Worm (Caenorhabditis elegans) whole organism, late embryonic: Measurements from ENCODE around the gene F28C6.9.

Experiments used
- C38D4.7 ChIP-seq: fragments of 200-800 bp; sonication (Bioruptor generic); optimal IDR thresholded peaks from 2 replicates; lab custom pipeline; 2018; ENCODE audit warnings: mild to moderate bottlenecking, missing genetic modification characterization, moderate library complexity, missing compliant biosample characterization
- F13H6.1 ChIP-seq: sonication (generic microtip); optimal IDR thresholded peaks from 2 replicates; lab custom pipeline; 2016; ENCODE audit warnings: missing genetic modification characterization, missing compliant biosample characterization
- K09A11.1 ChIP-seq: sonication (generic microtip); optimal IDR thresholded peaks from 2 replicates; lab custom pipeline; 2017; ENCODE audit warnings: antibody characterized with exemption, mild to moderate bottlenecking, missing genetic modification characterization, missing compliant biosample characterization; ENCODE audit not compliant: insufficient read depth
- Y22D7AL.16 ChIP-seq: sonication (generic microtip); optimal IDR thresholded peaks from 2 replicates; lab custom pipeline; 2016; ENCODE audit warnings: missing genetic modification characterization, missing compliant biosample characterization
- ahr-1 ChIP-seq: sonication (generic microtip); optimal IDR thresholded peaks from 2 replicates; lab custom pipeline; 2016; ENCODE audit warnings: missing genetic modification characterization, missing compliant biosample characterization
- ama-1 ChIP-seq: fragments of 150-350 bp; optimal IDR thresholded peaks from 2 replicates; lab custom pipeline; 2014
- ceh-14 ChIP-seq: sonication (generic microtip); optimal IDR thresholded peaks from 2 replicates; lab custom pipeline; 2016; ENCODE audit warnings: missing genotype, missing genetic modification characterization, missing compliant biosample characterization
- ceh-18 ChIP-seq: sonication (generic microtip); optimal IDR thresholded peaks from 2 replicates; lab custom pipeline; 2016; ENCODE audit warnings: missing genetic modification characterization, missing compliant biosample characterization
- ceh-19 ChIP-seq: fragments of 200-800 bp; sonication (Bioruptor generic); optimal IDR thresholded peaks from 2 replicates; lab custom pipeline; 2018; ENCODE audit warnings: mild to moderate bottlenecking, missing genetic modification characterization, missing compliant biosample characterization
- ceh-22 ChIP-seq: sonication (generic microtip); optimal IDR thresholded peaks from 2 replicates; lab custom pipeline; 2017; ENCODE audit warnings: missing biosample characterization, missing genetic modification characterization
- ceh-24 ChIP-seq: sonication (generic microtip); optimal IDR thresholded peaks from 2 replicates; lab custom pipeline; 2016; ENCODE audit warnings: mild to moderate bottlenecking, missing genetic modification characterization, missing compliant biosample characterization
- ceh-30 ChIP-seq: fragments of 150-350 bp; optimal IDR thresholded peaks from 2 replicates; lab custom pipeline; 2014; ENCODE audit warnings: missing biosample characterization, missing genetic modification characterization
- ceh-31 ChIP-seq: sonication (generic microtip); optimal IDR thresholded peaks from 2 replicates; lab custom pipeline; 2016; ENCODE audit warnings: missing genetic modification characterization, missing compliant biosample characterization
- ceh-34 ChIP-seq: sonication (generic microtip); optimal IDR thresholded peaks from 2 replicates; lab custom pipeline; 2016; ENCODE audit warnings: mild to moderate bottlenecking, missing genetic modification characterization, missing compliant biosample characterization
- ceh-45 ChIP-seq: fragments of 200-800 bp; sonication (Bioruptor generic); IDR thresholded peaks from 2 replicates; pipeline ENCODE4 v1.3.6; 2022; ENCODE audit warnings: missing genetic modification reagents, missing genetic modification characterization, missing compliant biosample characterization
- che-1 ChIP-seq: sonication (generic microtip); optimal IDR thresholded peaks from 2 replicates; lab custom pipeline; 2016; ENCODE audit warnings: mild to moderate bottlenecking, missing genetic modification characterization, missing compliant biosample characterization
- dve-1 ChIP-seq: sonication (generic microtip); optimal IDR thresholded peaks from 2 replicates; lab custom pipeline; 2017; ENCODE audit warnings: antibody characterized with exemption, mild to moderate bottlenecking, missing genetic modification characterization, missing compliant biosample characterization
- elt-2 ChIP-seq: sonication (generic microtip); optimal IDR thresholded peaks from 2 replicates; lab custom pipeline; 2016; ENCODE audit warnings: missing genetic modification reagents, missing genetic modification characterization, missing compliant biosample characterization
- elt-4 ChIP-seq: sonication (generic microtip); optimal IDR thresholded peaks from 2 replicates; lab custom pipeline; 2016; ENCODE audit warnings: missing genetic modification characterization, missing compliant biosample characterization
- ets-4 ChIP-seq: sonication (generic microtip); optimal IDR thresholded peaks from 2 replicates; lab custom pipeline; 2016; ENCODE audit warnings: missing genetic modification characterization, missing compliant biosample characterization
- fax-1 ChIP-seq: sonication (generic microtip); optimal IDR thresholded peaks from 2 replicates; lab custom pipeline; 2016; ENCODE audit warnings: missing genotype, missing genetic modification characterization, missing compliant biosample characterization
- fkh-6 ChIP-seq: sonication (generic microtip); optimal IDR thresholded peaks from 2 replicates; lab custom pipeline; 2016; ENCODE audit warnings: missing genetic modification characterization, missing compliant biosample characterization
- gmeb-2 ChIP-seq: sonication (generic microtip); optimal IDR thresholded peaks from 2 replicates; lab custom pipeline; 2016; ENCODE audit warnings: missing genetic modification characterization, inconsistent platforms, missing compliant biosample characterization
- lin-11 ChIP-seq: fragments of 200-800 bp; sonication (Bioruptor generic); optimal IDR thresholded peaks from 2 replicates; lab custom pipeline; 2018; ENCODE audit warnings: mild to moderate bottlenecking, missing genetic modification characterization, missing compliant biosample characterization
- mec-3 ChIP-seq: sonication (generic microtip); optimal IDR thresholded peaks from 2 replicates; lab custom pipeline; 2016; ENCODE audit warnings: borderline replicate concordance, missing genetic modification characterization, missing compliant biosample characterization
- nfya-1 ChIP-seq: sonication (generic microtip); optimal IDR thresholded peaks from 2 replicates; lab custom pipeline; 2017; ENCODE audit warnings: missing genetic modification characterization, mild to moderate bottlenecking, missing compliant biosample characterization, antibody characterized with exemption, moderate library complexity
- npax-4 ChIP-seq: sonication (generic microtip); optimal IDR thresholded peaks from 2 replicates; lab custom pipeline; 2016; ENCODE audit warnings: missing genetic modification characterization, missing compliant biosample characterization
- odd-2 ChIP-seq: sonication (generic microtip); optimal IDR thresholded peaks from 2 replicates; lab custom pipeline; 2017; ENCODE audit warnings: antibody characterized with exemption, mild to moderate bottlenecking, missing genetic modification characterization, missing compliant biosample characterization
- pag-3 ChIP-seq: sonication (generic microtip); optimal IDR thresholded peaks from 2 replicates; lab custom pipeline; 2016; ENCODE audit warnings: missing compliant biosample characterization, missing genetic modification characterization, borderline replicate concordance
- pat-9 ChIP-seq: fragments of 200-800 bp; sonication (Bioruptor generic); optimal IDR thresholded peaks from 2 replicates; lab custom pipeline; 2018; ENCODE audit warnings: mild to moderate bottlenecking, missing genetic modification characterization, moderate library complexity, missing compliant biosample characterization
- pha-2 ChIP-seq: sonication (generic microtip); optimal IDR thresholded peaks from 2 replicates; lab custom pipeline; 2017; ENCODE audit warnings: mild to moderate bottlenecking, missing genetic modification characterization, missing compliant biosample characterization
- pqm-1 ChIP-seq: sonication (generic microtip); optimal IDR thresholded peaks from 2 replicates; lab custom pipeline; 2016; ENCODE audit warnings: missing genetic modification characterization, missing compliant biosample characterization
- pros-1 ChIP-seq: fragments of 150-350 bp; optimal IDR thresholded peaks from 2 replicates; lab custom pipeline; 2014; ENCODE audit warnings: missing biosample characterization, missing genetic modification reagents, missing genetic modification characterization
- ref-2 ChIP-seq: sonication (generic microtip); optimal IDR thresholded peaks from 2 replicates; lab custom pipeline; 2016; ENCODE audit warnings: missing genetic modification characterization, missing compliant biosample characterization
- rnt-1 ChIP-seq: sonication (generic microtip); optimal IDR thresholded peaks from 2 replicates; lab custom pipeline; 2016; ENCODE audit warnings: missing genetic modification characterization, missing compliant biosample characterization
- sdc-2 ChIP-seq: sonication (generic microtip); optimal IDR thresholded peaks from 2 replicates; lab custom pipeline; 2016; ENCODE audit warnings: missing genotype, missing genetic modification characterization, missing compliant biosample characterization
- sox-2 ChIP-seq: fragments of 200-800 bp; sonication (Bioruptor generic); IDR thresholded peaks from 2 replicates; pipeline ENCODE4 v1.3.6; 2022; ENCODE audit warnings: missing genetic modification reagents, missing genetic modification characterization, missing compliant biosample characterization
- sox-4 ChIP-seq: sonication (generic microtip); optimal IDR thresholded peaks from 2 replicates; lab custom pipeline; 2017; ENCODE audit warnings: mild to moderate bottlenecking, missing genetic modification characterization, inconsistent platforms, missing compliant biosample characterization
- tbx-2 ChIP-seq: sonication (generic microtip); optimal IDR thresholded peaks from 2 replicates; lab custom pipeline; 2016; ENCODE audit warnings: missing genetic modification characterization, missing compliant biosample characterization
- ttx-3 ChIP-seq: sonication (generic microtip); optimal IDR thresholded peaks from 2 replicates; lab custom pipeline; 2016; ENCODE audit warnings: missing genetic modification reagents, missing genetic modification characterization, missing compliant biosample characterization
- unc-42 ChIP-seq: sonication (generic microtip); optimal IDR thresholded peaks from 2 replicates; lab custom pipeline; 2016; ENCODE audit warnings: missing genotype, missing genetic modification characterization, missing compliant biosample characterization
- unc-55 ChIP-seq: sonication (generic microtip); optimal IDR thresholded peaks from 2 replicates; lab custom pipeline; 2017; ENCODE audit warnings: missing biosample characterization, missing genetic modification reagents, missing genetic modification characterization
- unc-86 ChIP-seq: sonication (generic microtip); optimal IDR thresholded peaks from 2 replicates; lab custom pipeline; 2016; ENCODE audit warnings: missing genetic modification characterization, missing compliant biosample characterization
- zip-5 ChIP-seq: sonication (generic microtip); optimal IDR thresholded peaks from 2 replicates; lab custom pipeline; 2016; ENCODE audit warnings: missing genetic modification characterization, missing compliant biosample characterization
- ztf-16 ChIP-seq: sonication (generic microtip); optimal IDR thresholded peaks from 2 replicates; lab custom pipeline; 2017; ENCODE audit warnings: missing genetic modification characterization, missing compliant biosample characterization

F28C6.9 gene

DNA sequence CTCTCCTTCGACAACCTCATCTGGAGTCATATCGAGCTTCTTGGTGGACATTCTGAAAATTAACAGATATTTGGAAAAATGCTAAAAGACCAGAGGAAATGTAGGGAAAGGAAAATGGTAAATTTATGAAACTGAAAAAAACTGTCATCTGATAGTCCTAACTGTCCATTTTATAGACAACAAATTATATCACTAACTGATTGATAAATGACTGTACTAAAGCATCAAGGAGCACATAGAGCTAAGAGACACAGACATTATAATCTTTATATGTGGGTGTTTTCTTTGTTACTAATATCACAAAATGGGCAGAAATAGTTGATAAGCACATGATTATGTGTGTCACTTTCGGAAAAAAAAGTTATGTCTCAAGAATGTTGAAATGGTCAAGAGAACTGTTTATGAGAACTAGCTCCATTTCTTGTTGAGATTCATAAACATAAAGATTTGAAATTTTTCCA is 43.1 kb downstream of the F28C6.9 start, which contains the start of gene F54C9.3:
F54C9.3 (minus strand) TSS at position 51 of the 461 bp plus-strand sequence.
- TF ChIP-seq ceh-14 (tag; lab: Kevin White, UChicago) (no peak), elt-2 (tag; lab: Kevin White, UChicago) (peak; percentile 74), dve-1 (tag; lab: Kevin White, UChicago) (peak; percentile 1)
- TF ChIP-seq, all 69 proteins: peak for 2

DNA sequence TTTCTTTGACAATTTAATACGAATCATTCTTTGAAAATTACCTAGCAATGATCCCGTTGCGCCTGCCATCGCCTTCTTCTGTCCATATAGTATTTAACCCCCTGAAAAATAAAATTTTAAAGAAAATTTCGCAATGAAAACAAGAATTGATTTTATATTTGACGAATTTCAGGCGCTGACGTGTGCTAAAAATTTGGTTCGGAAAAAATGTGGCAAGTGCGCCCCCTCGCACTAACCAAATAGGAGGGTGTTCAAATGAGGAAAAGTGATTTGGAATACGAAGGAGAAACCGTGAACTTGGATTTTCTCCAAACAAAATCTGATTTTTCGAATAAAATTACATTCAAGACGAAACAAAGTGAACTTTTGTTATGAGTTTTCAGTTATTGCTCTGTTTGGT is 43.9 kb downstream of the F28C6.9 start, which contains the start of gene stc-1:
stc-1 (minus strand) TSS at position 101 of the 400 bp plus-strand sequence.
- TF ChIP-seq elt-2 (tag; lab: Kevin White, UChicago) (peak; percentile 3), pqm-1 (tag; lab: Kevin White, UChicago) (no peak)

DNA sequence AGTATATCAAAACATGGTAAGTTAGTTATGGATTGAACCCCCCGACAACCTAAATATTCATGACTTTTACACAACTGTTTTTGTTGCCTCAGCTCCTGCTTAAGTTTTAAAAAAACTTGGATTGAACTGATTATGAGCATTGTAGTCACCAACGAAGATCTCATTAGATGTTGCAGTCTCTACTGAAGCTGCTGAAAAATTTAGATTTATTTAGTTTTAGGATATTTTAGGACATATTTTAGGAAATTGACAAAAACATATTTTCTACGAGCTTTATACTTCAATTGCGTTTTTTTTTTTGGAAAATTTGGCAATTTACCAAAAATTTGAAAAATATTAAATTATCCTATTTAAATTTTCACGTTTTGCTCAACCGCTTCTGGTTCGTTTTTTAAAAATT is 48.0 kb downstream of the F28C6.9 start, which contains the start of gene F54C9.14:
F54C9.14 (plus strand) TSS at position 301 of the 400 bp plus-strand sequence.
- TF ChIP-seq npax-4 (tag; lab: Kevin White, UChicago) (no peak), ama-1 (no peak), pros-1 (tag; lab: Kevin White, UChicago) (no peak), ahr-1 (tag; lab: Kevin White, UChicago) (no peak), ceh-18 (tag; lab: Kevin White, UChicago) (no peak), ceh-24 (no peak), C38D4.7 (GFP tag; lab: Kevin White, UChicago) (no peak), ref-2 (tag; lab: Kevin White, UChicago) (no peak), ceh-14 (tag; lab: Kevin White, UChicago) (no peak), mec-3 (tag; lab: Kevin White, UChicago) (no peak), ttx-3 (no peak), pag-3 (no peak), unc-86 (no peak), sox-2 (GFP tag; lab: Robert Waterston, UW) (no peak), unc-42 (tag; lab: Kevin White, UChicago) (no peak), sox-4 (no peak), lin-11 (tag; lab: Kevin White, UChicago) (no peak), ceh-34 (tag; lab: Kevin White, UChicago) (no peak), pqm-1 (tag; lab: Kevin White, UChicago) (no peak)

DNA sequence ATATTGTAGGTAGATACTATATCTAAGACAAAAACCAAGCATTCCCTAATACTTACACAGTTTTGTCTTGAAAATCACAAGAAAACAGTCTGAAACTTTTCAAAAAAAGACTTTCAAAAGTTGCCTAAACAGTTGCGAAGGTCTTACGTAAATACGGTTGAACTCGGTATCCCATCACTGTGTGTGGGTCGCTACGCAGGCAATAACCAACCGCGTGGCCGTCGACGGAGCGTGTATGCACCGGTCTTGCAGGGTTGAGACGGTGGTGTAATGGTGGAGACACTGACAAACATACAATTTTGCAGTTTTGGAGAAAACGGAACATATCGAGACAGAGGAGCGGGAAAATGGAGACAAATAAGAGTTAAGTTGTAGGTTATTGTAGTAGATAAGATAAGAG is 48.8 kb downstream of the F28C6.9 start, which contains the start of gene iff-2:
iff-2 (minus strand) TSS at position 141 of the 400 bp plus-strand sequence.
- TF ChIP-seq fax-1 (tag; lab: Kevin White, UChicago) (no peak), rnt-1 (tag; lab: Kevin White, UChicago) (peak; percentile 95), pat-9 (tag; lab: Kevin White, UChicago) (peak; percentile 72), nfya-1 (tag; lab: Kevin White, UChicago) (peak; percentile 97), unc-55 (GFP tag; lab: Kevin White, UChicago) (peak; percentile 86), che-1 (no peak), tbx-2 (tag; lab: Kevin White, UChicago) (peak; percentile 97), F13H6.1 (tag; lab: Kevin White, UChicago) (peak; percentile 66), ceh-34 (tag; lab: Kevin White, UChicago) (peak; percentile 96), ama-1 (peak; percentile 51), elt-4 (tag; lab: Kevin White, UChicago) (no peak), pha-2 (tag; lab: Kevin White, UChicago) (peak; percentile 46), odd-2 (peak; percentile 41), K09A11.1 (tag; lab: Kevin White, UChicago) (peak; percentile 80), zip-5 (tag; lab: Kevin White, UChicago) (no peak), unc-86 (peak; percentile 76), ahr-1 (tag; lab: Kevin White, UChicago) (no peak), mec-3 (tag; lab: Kevin White, UChicago) (no peak), ceh-30 (tag; lab: Kevin White, UChicago) (peak; percentile 39), sox-2 (GFP tag; lab: Robert Waterston, UW) (peak; percentile 39; the same call in 1 of the 2 replicates), pqm-1 (tag; lab: Kevin White, UChicago) (peak; percentile 73), Y22D7AL.16 (tag; lab: Kevin White, UChicago) (no peak), ets-4 (tag; lab: Kevin White, UChicago) (peak; percentile 89), ztf-16 (tag; lab: Kevin White, UChicago) (peak; percentile 83), ceh-31 (tag; lab: Kevin White, UChicago) (peak; percentile 95), fkh-6 (tag; lab: Kevin White, UChicago) (peak; percentile 68), sdc-2 (tag; lab: Kevin White, UChicago) (peak; percentile 78), ceh-45 (GFP tag; lab: Robert Waterston, UW) (peak; percentile 62; the same call in 1 of the 2 replicates), gmeb-2 (tag; lab: Kevin White, UChicago) (no peak), ceh-19 (peak; percentile 62), lin-11 (tag; lab: Kevin White, UChicago) (peak; percentile 13), ceh-22 (tag; lab: Kevin White, UChicago) (peak; percentile 67)
